In the genomic region with DNA sequence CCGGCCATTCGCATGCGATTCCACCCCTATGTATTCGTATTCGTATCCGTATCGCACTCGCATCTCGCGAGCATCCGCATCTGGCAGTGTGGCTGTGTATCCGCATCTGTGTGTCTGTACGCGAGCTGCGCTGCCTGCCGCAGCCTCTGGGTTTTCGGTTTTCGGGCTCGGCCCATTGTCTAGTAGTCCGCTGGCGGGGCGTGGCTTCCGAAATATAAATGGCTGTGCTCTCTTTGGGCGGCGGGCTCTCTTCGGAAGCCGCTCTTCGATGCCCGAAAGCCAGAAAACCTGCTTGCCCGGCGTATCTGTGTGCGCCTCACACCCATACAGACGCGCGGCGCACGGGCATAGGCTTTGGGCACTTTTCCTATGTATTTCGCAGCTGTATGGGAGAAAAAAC, we compare ENCODE assay signal across 4 fruit fly cellular contexts.
TF ChIP-seq lines count a peak whose summit lies in the region.

No protein-coding gene starts in this region.

- TF ChIP-seq CTCF in whole organism, embryonic (GFP tag; optimal IDR thresholded peaks at IDR 0.05; lab: Kevin White, UChicago), result no peak

TF ChIP-seq in whole organism, embryonic, 481 proteins besides CTCF, POLR2A, EP300 and RAD21 (continues in another document):
- no peak for TF ChIP-seq maf-S (GFP tag; optimal IDR thresholded peaks at IDR 0.05; lab: Kevin White, UChicago)
- no peak for TF ChIP-seq ERR (GFP tag; optimal IDR thresholded peaks at IDR 0.05; lab: Kevin White, UChicago)
- no peak for TF ChIP-seq CG3847 (GFP tag; IDR thresholded peaks at IDR 0.05; lab: Robert Waterston, UW)
- 0 out of 2 replicates have a peak, but pooled peaks have one; percentile 5 for TF ChIP-seq Nf-YA (GFP tag; IDR thresholded peaks at IDR 0.05; lab: Robert Waterston, UW)
- TF ChIP-seq esg (GFP tag; conservative IDR thresholded peaks at IDR 0.05; lab: Robert Waterston, UW), result no peak
- 0 out of 2 replicates have a peak, but pooled peaks have one; percentile 21 for TF ChIP-seq CG10321 (GFP tag; IDR thresholded peaks at IDR 0.05; lab: Robert Waterston, UW)
- no peak for TF ChIP-seq CG12155 (GFP tag; optimal IDR thresholded peaks at IDR 0.05; lab: Kevin White, UChicago)
- TF ChIP-seq Side (GFP tag; optimal IDR thresholded peaks at IDR 0.05; lab: Kevin White, UChicago), result no peak
- TF ChIP-seq CG17912 (GFP tag; optimal IDR thresholded peaks at IDR 0.05; lab: Kevin White, UChicago), result no peak
- TF ChIP-seq CG12659 (GFP tag; optimal IDR thresholded peaks at IDR 0.05; lab: Kevin White, UChicago), result no peak
- no peak for TF ChIP-seq knrl (GFP tag; IDR thresholded peaks at IDR 0.05; lab: Robert Waterston, UW; ENCODE audit: partially characterized antibody)
- TF ChIP-seq odd (GFP tag; optimal IDR thresholded peaks at IDR 0.05; lab: Kevin White, UChicago), result no peak
- TF ChIP-seq Lim3 (GFP tag; IDR thresholded peaks at IDR 0.05; lab: Robert Waterston, UW), result no peak
- TF ChIP-seq CG33557 (GFP tag; optimal IDR thresholded peaks at IDR 0.05; lab: Kevin White, UChicago), result no peak
- no peak for TF ChIP-seq CrebB (tag; optimal IDR thresholded peaks at IDR 0.05; lab: Kevin White, UChicago)
- no peak for TF ChIP-seq CG16813 (GFP tag; IDR thresholded peaks at IDR 0.05; lab: Robert Waterston, UW; ENCODE audit: partially characterized antibody)
- no peak for TF ChIP-seq CG3065 (GFP tag; optimal IDR thresholded peaks at IDR 0.05; lab: Kevin White, UChicago)
- TF ChIP-seq MTF-1 (GFP tag; optimal IDR thresholded peaks at IDR 0.05; lab: Kevin White, UChicago; ENCODE audit: borderline replicate concordance), result no peak
- TF ChIP-seq NC2β (GFP tag; optimal IDR thresholded peaks at IDR 0.05; lab: Kevin White, UChicago), result no peak
- no peak for TF ChIP-seq CG11085 (GFP tag; IDR thresholded peaks at IDR 0.05; lab: Robert Waterston, UW)
- peak in 1 of 2 experiments; percentile 25 for TF ChIP-seq Dfd (GFP tag; optimal IDR thresholded peaks at IDR 0.05; lab: Kevin White, UChicago)

TF ChIP-seq in whole organism, prepupa, 60 proteins besides CTCF, POLR2A, EP300 and RAD21:
- TF ChIP-seq svp (GFP tag; lab: Kevin White, UChicago), result peak; percentile 6
- no peak; the same call in 1 of the 2 replicates for TF ChIP-seq CG15336 (GFP tag; IDR thresholded peaks at IDR 0.05; lab: Robert Waterston, UW)
- TF ChIP-seq Eip78C (GFP tag; lab: Kevin White, UChicago), result peak; percentile 46
- no peak for TF ChIP-seq spab (GFP tag; optimal IDR thresholded peaks at IDR 0.05; lab: Kevin White, UChicago)
- peak; percentile 33; the same call in 2 of the 3 replicates for TF ChIP-seq CG8119 (GFP tag; IDR thresholded peaks at IDR 0.05; lab: Robert Waterston, UW)
- TF ChIP-seq ss (GFP tag; optimal IDR thresholded peaks at IDR 0.05; lab: Kevin White, UChicago), result peak in 1 of 2 experiments; percentile 3

TF ChIP-seq in whole organism, pupa, 21 proteins besides CTCF, POLR2A, EP300 and RAD21:
- TF ChIP-seq CG13204 (GFP tag; optimal IDR thresholded peaks at IDR 0.05; lab: Kevin White, UChicago), result peak; percentile 46
- TF ChIP-seq Pif1B (GFP tag; optimal IDR thresholded peaks at IDR 0.05; lab: Kevin White, UChicago), result no peak

TF ChIP-seq in whole organism, wandering third instar larva, 38 proteins besides CTCF, POLR2A, EP300 and RAD21:
- no peak for TF ChIP-seq CG32264 (GFP tag; optimal IDR thresholded peaks at IDR 0.05; lab: Kevin White, UChicago)
- peak; percentile 17 for TF ChIP-seq Dif (GFP tag; optimal IDR thresholded peaks at IDR 0.05; lab: Kevin White, UChicago; ENCODE audit: partially characterized antibody)
